Worm (Caenorhabditis elegans) whole organism, L4 larva: Measurements from ENCODE around the gene M04C3.1.

Experiments
- T26A8.4 ChIP-seq: fragments of 200-800 bp; sonication (Bioruptor generic); IDR thresholded peaks from 2 replicates; pipeline ENCODE4 v1.3.6; 2022; ENCODE audit warnings: missing genetic modification characterization, missing compliant biosample characterization
- aly-2 ChIP-seq: sonication (generic microtip); optimal IDR thresholded peaks from 2 replicates; lab custom pipeline; 2018; ENCODE audit warnings: missing biosample characterization, missing genetic modification characterization
- ceh-62 ChIP-seq: sonication (generic microtip); optimal IDR thresholded peaks from 2 replicates; lab custom pipeline; 2017; ENCODE audit warnings: missing biosample characterization, missing genetic modification characterization
- egl-27 ChIP-seq: sonication (generic microtip); optimal IDR thresholded peaks from 3 replicates; lab custom pipeline; 2017; ENCODE audit warnings: missing biosample characterization, missing genetic modification reagents, missing genetic modification characterization
- fkh-10 ChIP-seq: fragments of 150-350 bp; optimal IDR thresholded peaks from 2 replicates; lab custom pipeline; 2014; ENCODE audit warnings: missing biosample characterization, missing genetic modification reagents, missing genetic modification characterization
- fos-1 ChIP-seq: fragments of 150-350 bp; optimal IDR thresholded peaks from 2 replicates; lab custom pipeline; 2014; ENCODE audit warnings: missing biosample characterization, missing genetic modification characterization
- lim-7 ChIP-seq: fragments of 200-800 bp; sonication (Bioruptor generic); IDR thresholded peaks from 2 replicates; pipeline ENCODE4 v1.3.6; 2022; ENCODE audit warnings: missing genetic modification characterization, missing compliant biosample characterization
- lsy-2 ChIP-seq, 2 experiments: fragments of 150-350 bp in 1 of 2; sonication (generic microtip) in 1 of 2; optimal IDR thresholded peaks; 2 replicates each; lab custom pipeline; 2014 to 2017; ENCODE audit warnings: missing biosample characterization in 2 of 2, missing genetic modification characterization in 2 of 2
- nhr-28 ChIP-seq: fragments of 150-350 bp; optimal IDR thresholded peaks from 2 replicates; lab custom pipeline; 2014; ENCODE audit warnings: missing biosample characterization, missing genetic modification characterization
- pha-4 ChIP-seq, 2 experiments: fragments of 150-350 bp in 1 of 2; fragments of 200-800 bp in 1 of 2; sonication (Bioruptor generic) in 1 of 2; IDR thresholded peaks in 1 of 2; optimal IDR thresholded peaks in 1 of 2; 2 replicates each; pipeline versions ENCODE4 v1.3.6 to Lab custom; 2014 to 2022; ENCODE audit warnings: missing genetic modification characterization in 2 of 2, missing genetic modification reagents in 2 of 2, missing biosample characterization in 1 of 2, missing compliant biosample characterization in 1 of 2
- php-3 ChIP-seq: fragments of 200-800 bp; sonication (Bioruptor generic); IDR thresholded peaks from 2 replicates; pipeline ENCODE4 v1.3.6; 2022; ENCODE audit warnings: missing genetic modification reagents, missing genetic modification characterization, missing compliant biosample characterization
- pqm-1 ChIP-seq: sonication (generic microtip); optimal IDR thresholded peaks from 2 replicates; lab custom pipeline; 2017; ENCODE audit warnings: missing biosample characterization, missing genetic modification characterization
- zag-1 ChIP-seq: fragments of 150-350 bp; optimal IDR thresholded peaks from 2 replicates; lab custom pipeline; 2014; ENCODE audit warnings: missing biosample characterization, missing genetic modification characterization
- zfp-2 ChIP-seq: sonication (generic microtip); optimal IDR thresholded peaks from 2 replicates; lab custom pipeline; 2016; ENCODE audit warnings: mild to moderate bottlenecking, missing genetic modification characterization, missing compliant biosample characterization

ce11 chrV:19484507-19484906 lies 39.1 kb upstream of the M04C3.1 start, which contains the start of gene Y43F8B.17:
- TF ChIP-seq lim-7 (GFP tag; lab: Robert Waterston, UW) (no peak), ceh-62 (tag; lab: Kevin White, UChicago) (no peak), egl-27 (no peak), nhr-28 (tag; lab: Kevin White, UChicago) (no peak), fos-1 (tag; lab: Kevin White, UChicago) (no peak), T26A8.4 (GFP tag; lab: Robert Waterston, UW) (no peak), fkh-10 (no peak), pha-4 (GFP tag; IDR thresholded peaks at IDR 0.05; lab: Robert Waterston, UW) (no peak), pha-4 (tag; optimal IDR thresholded peaks at IDR 0.05; lab: Kevin White, UChicago) (no peak), pqm-1 (tag; lab: Kevin White, UChicago) (no peak), zfp-2 (tag; lab: Kevin White, UChicago) (no peak), zag-1 (tag; lab: Kevin White, UChicago) (no peak), lsy-2 (tag; optimal IDR thresholded peaks at IDR 0.05; lab: Kevin White, UChicago) (no peak), aly-2 (tag; lab: Kevin White, UChicago) (no peak), php-3 (GFP tag; lab: Robert Waterston, UW) (no peak)
